Comparison of ENCODE assay signal across 2 worm cellular contexts in the genomic region with DNA sequence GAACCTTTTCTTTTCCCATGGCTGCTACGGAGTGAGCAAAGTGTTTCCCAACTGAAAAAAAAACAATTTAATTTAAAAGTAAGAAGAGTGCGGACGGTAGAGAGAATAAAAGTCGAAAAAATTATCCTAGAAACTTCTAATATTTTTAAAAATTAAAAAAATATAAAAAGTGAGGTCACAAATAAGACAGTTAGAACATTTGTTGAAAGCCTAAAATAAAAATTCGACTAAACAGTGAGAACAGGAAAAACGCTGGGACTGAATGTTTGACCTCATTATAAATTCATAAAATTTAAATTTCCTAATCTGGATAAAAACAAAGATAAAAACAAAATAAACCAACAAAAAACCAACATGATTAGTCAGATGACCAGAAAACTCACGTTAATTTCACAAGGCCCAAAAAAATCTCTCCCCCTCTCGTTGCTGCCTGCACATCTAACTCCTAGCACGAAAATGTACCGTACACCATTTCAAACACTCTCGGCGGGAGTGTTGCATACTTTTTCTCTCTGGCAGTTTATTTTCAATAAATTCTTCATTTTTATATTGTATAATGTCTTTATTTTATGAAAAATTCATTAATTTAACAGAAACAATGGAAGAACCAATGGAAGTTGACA.
TF ChIP-seq lines count a peak whose summit lies in the region.

A gene (minus strand): TSS at position 51 of the 623 bp plus-strand sequence.
A gene (plus strand): TSS at position 592 of the 623 bp plus-strand sequence.

TF ChIP-seq in whole organism, L4 larva, 104 proteins besides CTCF, POLR2A, EP300 and RAD21 (continued from another document):
- TF ChIP-seq nhr-102 (tag; optimal IDR thresholded peaks at IDR 0.05; lab: Kevin White, UChicago): peak; percentile 89
- peak; percentile 90 for TF ChIP-seq dmd-6 (GFP tag; IDR thresholded peaks at IDR 0.05; lab: Robert Waterston, UW)
- peak; percentile 75 for TF ChIP-seq jun-1 (tag; optimal IDR thresholded peaks at IDR 0.05; lab: Kevin White, UChicago)
- no peak for TF ChIP-seq dmd-8 (GFP tag; IDR thresholded peaks at IDR 0.05; lab: Robert Waterston, UW)
- peak; percentile 85 for TF ChIP-seq T26A8.4 (GFP tag; IDR thresholded peaks at IDR 0.05; lab: Robert Waterston, UW)
- peak; percentile 90 for TF ChIP-seq lin-38 (GFP tag; IDR thresholded peaks at IDR 0.05; lab: Robert Waterston, UW)
- peak; percentile 96 for TF ChIP-seq nhr-6 (tag; optimal IDR thresholded peaks at IDR 0.05; lab: Kevin White, UChicago)
- no peak for TF ChIP-seq tag-97 (GFP tag; IDR thresholded peaks at IDR 0.05; lab: Robert Waterston, UW)
- peak; percentile 87 for TF ChIP-seq arid-1 (GFP tag; conservative IDR thresholded peaks at IDR 0.05; lab: Robert Waterston, UW)
- TF ChIP-seq madf-9 (GFP tag; conservative IDR thresholded peaks at IDR 0.05; lab: Robert Waterston, UW): peak; percentile 69; the same call in 1 of the 2 replicates
- peak; percentile 55 for TF ChIP-seq lin-39 (tag; optimal IDR thresholded peaks at IDR 0.05; lab: Kevin White, UChicago)
- TF ChIP-seq sdz-12 (GFP tag; optimal IDR thresholded peaks at IDR 0.05; lab: Kevin White, UChicago): no peak
- TF ChIP-seq mdt-29 (GFP tag; IDR thresholded peaks at IDR 0.05; lab: Robert Waterston, UW): peak; percentile 24; the same call in 1 of the 2 replicates
- TF ChIP-seq lin-29 (GFP tag; IDR thresholded peaks at IDR 0.05; lab: Robert Waterston, UW): peak; percentile 65; the same call in 1 of the 2 replicates
- TF ChIP-seq ZK546.5 (tag; optimal IDR thresholded peaks at IDR 0.05; lab: Kevin White, UChicago): peak; percentile 79 to 99
- TF ChIP-seq T20F7.1 (GFP tag; optimal IDR thresholded peaks at IDR 0.05; lab: Kevin White, UChicago): peak; percentile 97
- peak; percentile 63; the same call in 1 of the 2 replicates for TF ChIP-seq egl-43 (GFP tag; IDR thresholded peaks at IDR 0.05; lab: Robert Waterston, UW)
- TF ChIP-seq daf-16 (GFP tag; optimal IDR thresholded peaks at IDR 0.05; lab: Kevin White, UChicago): peak; percentile 22 to 34
- peak; percentile 86 for TF ChIP-seq daf-16 (tag; optimal IDR thresholded peaks at IDR 0.05; lab: Kevin White, UChicago)
- no peak for TF ChIP-seq ceh-82 (tag; optimal IDR thresholded peaks at IDR 0.05; lab: Kevin White, UChicago)
- peak in 1 of 2 experiments; percentile 99 for TF ChIP-seq unc-62 (GFP tag; optimal IDR thresholded peaks at IDR 0.05 in 1 of 2; lab: Kevin White, UChicago)
- TF ChIP-seq unc-62 (tag; optimal IDR thresholded peaks at IDR 0.05; lab: Kevin White, UChicago): no peak
- peak; percentile 68 to 93 for TF ChIP-seq hif-1 (tag; optimal IDR thresholded peaks at IDR 0.05; lab: Kevin White, UChicago)
- TF ChIP-seq F49E8.2 (tag; optimal IDR thresholded peaks at IDR 0.05; lab: Kevin White, UChicago; ENCODE audit: borderline replicate concordance): peak; percentile 71
- peak; percentile 92 for TF ChIP-seq hmg-1.1 (GFP tag; IDR thresholded peaks at IDR 0.05; lab: Robert Waterston, UW)
- peak; percentile 65 for TF ChIP-seq F10B5.3 (tag; optimal IDR thresholded peaks at IDR 0.05; lab: Kevin White, UChicago)
- no peak for TF ChIP-seq ceh-44 (GFP tag; IDR thresholded peaks at IDR 0.05; lab: Robert Waterston, UW)
- peak; percentile 42 for TF ChIP-seq lin-15B (tag; optimal IDR thresholded peaks at IDR 0.05; lab: Kevin White, UChicago)
- no peak for TF ChIP-seq ceh-28 (tag; optimal IDR thresholded peaks at IDR 0.05; lab: Kevin White, UChicago)
- peak; percentile 9 for TF ChIP-seq ceh-62 (tag; optimal IDR thresholded peaks at IDR 0.05; lab: Kevin White, UChicago)
- TF ChIP-seq hlh-30 (tag; optimal IDR thresholded peaks at IDR 0.05; lab: Kevin White, UChicago; ENCODE audit: insufficient read depth): peak; percentile 100
- peak; percentile 98 for TF ChIP-seq nhr-77 (tag; optimal IDR thresholded peaks at IDR 0.05; lab: Kevin White, UChicago)
- peak; percentile 13 for TF ChIP-seq Y5F2A.4 (GFP tag; optimal IDR thresholded peaks at IDR 0.05; lab: Kevin White, UChicago)
- no peak for TF ChIP-seq skn-1 (tag; optimal IDR thresholded peaks at IDR 0.05; lab: Kevin White, UChicago)
- peak; percentile 84 for TF ChIP-seq mxl-3 (GFP tag; optimal IDR thresholded peaks at IDR 0.05; lab: Kevin White, UChicago)
- TF ChIP-seq pqm-1 (tag; optimal IDR thresholded peaks at IDR 0.05; lab: Kevin White, UChicago): peak; percentile 41
- no peak for TF ChIP-seq ztf-11 (tag; optimal IDR thresholded peaks at IDR 0.05; lab: Kevin White, UChicago)
- no peak for TF ChIP-seq nhr-111 (GFP tag; optimal IDR thresholded peaks at IDR 0.05; lab: Kevin White, UChicago)
- peak; percentile 71 for TF ChIP-seq zip-2 (tag; optimal IDR thresholded peaks at IDR 0.05; lab: Kevin White, UChicago)
- TF ChIP-seq mep-1 (tag; optimal IDR thresholded peaks at IDR 0.05; lab: Kevin White, UChicago): peak; percentile 98
- peak; percentile 81 for TF ChIP-seq zfp-3 (GFP tag; conservative IDR thresholded peaks at IDR 0.05; lab: Robert Waterston, UW)
- TF ChIP-seq php-3 (GFP tag; IDR thresholded peaks at IDR 0.05; lab: Robert Waterston, UW): peak; percentile 54; the same call in 1 of the 2 replicates
- TF ChIP-seq dmd-9 (GFP tag; IDR thresholded peaks at IDR 0.05; lab: Robert Waterston, UW): peak; percentile 81
- peak; percentile 96 for TF ChIP-seq fkh-10 (GFP tag; optimal IDR thresholded peaks at IDR 0.05; lab: Kevin White, UChicago)

TF ChIP-seq in whole organism, late embryonic, 69 proteins besides CTCF, POLR2A, EP300 and RAD21 (continued from another document):
- peak; percentile 77 for TF ChIP-seq ref-2 (tag; optimal IDR thresholded peaks at IDR 0.05; lab: Kevin White, UChicago)
- peak; percentile 29 for TF ChIP-seq fax-1 (tag; optimal IDR thresholded peaks at IDR 0.05; lab: Kevin White, UChicago)
- TF ChIP-seq unc-55 (GFP tag; optimal IDR thresholded peaks at IDR 0.05; lab: Kevin White, UChicago): peak; percentile 95
- peak; percentile 65 for TF ChIP-seq ets-4 (tag; optimal IDR thresholded peaks at IDR 0.05; lab: Kevin White, UChicago)
- no peak for TF ChIP-seq nhr-11 (tag; optimal IDR thresholded peaks at IDR 0.05; lab: Kevin White, UChicago)
- no peak for TF ChIP-seq pat-9 (tag; optimal IDR thresholded peaks at IDR 0.05; lab: Kevin White, UChicago)
- TF ChIP-seq hlh-30 (tag; optimal IDR thresholded peaks at IDR 0.05; lab: Kevin White, UChicago; ENCODE audit: insufficient read depth): peak; percentile 94
- no peak for TF ChIP-seq ceh-45 (GFP tag; IDR thresholded peaks at IDR 0.05; lab: Robert Waterston, UW)
- TF ChIP-seq hlh-6 (tag; optimal IDR thresholded peaks at IDR 0.05; lab: Kevin White, UChicago): no peak
- no peak for TF ChIP-seq pag-3 (tag; optimal IDR thresholded peaks at IDR 0.05; lab: Kevin White, UChicago; ENCODE audit: borderline replicate concordance)
